Comparison of ENCODE assay signal across 2 fruit fly cellular contexts in genomic region chr2L:163229-163628, dm6.
TF ChIP-seq lines count a peak whose summit lies in the region.

No protein-coding gene starts in this region.

- no peak for TF ChIP-seq CTCF in whole organism, embryonic (GFP tag; optimal IDR thresholded peaks at IDR 0.05; lab: Kevin White, UChicago)

TF ChIP-seq in whole organism, embryonic, 481 proteins besides CTCF, POLR2A, EP300 and RAD21:
- TF ChIP-seq CG10431 (GFP tag; optimal IDR thresholded peaks at IDR 0.05; lab: Kevin White, UChicago) = no peak
- TF ChIP-seq mirr (GFP tag; optimal IDR thresholded peaks at IDR 0.05; lab: Kevin White, UChicago) = peak; percentile 66
- TF ChIP-seq ken (GFP tag; IDR thresholded peaks at IDR 0.05; lab: Robert Waterston, UW) = no peak
- TF ChIP-seq CG1233 (GFP tag; optimal IDR thresholded peaks at IDR 0.05; lab: Kevin White, UChicago) = no peak
- TF ChIP-seq ash1 (GFP tag; optimal IDR thresholded peaks at IDR 0.05; lab: Kevin White, UChicago) = peak; percentile 63
- TF ChIP-seq dpn (GFP tag; optimal IDR thresholded peaks at IDR 0.05; lab: Kevin White, UChicago) = no peak
- TF ChIP-seq ara (GFP tag; IDR thresholded peaks at IDR 0.05; lab: Robert Waterston, UW) = no peak
- TF ChIP-seq CG30431 (GFP tag; optimal IDR thresholded peaks at IDR 0.05; lab: Kevin White, UChicago) = no peak
- TF ChIP-seq Jarid2 (GFP tag; optimal IDR thresholded peaks at IDR 0.05; lab: Kevin White, UChicago) = no peak
- TF ChIP-seq Ets97D (GFP tag; optimal IDR thresholded peaks at IDR 0.05; lab: Kevin White, UChicago) = no peak
- TF ChIP-seq exex (tag; optimal IDR thresholded peaks at IDR 0.05; lab: Kevin White, UChicago) = peak; percentile 16
- TF ChIP-seq Med (GFP tag; lab: Kevin White, UChicago) = peak; percentile 74
- no peak for TF ChIP-seq Lpt (GFP tag; optimal IDR thresholded peaks at IDR 0.05; lab: Kevin White, UChicago)
- TF ChIP-seq CG4328 (GFP tag; optimal IDR thresholded peaks at IDR 0.05; lab: Kevin White, UChicago) = no peak
- no peak for TF ChIP-seq CG13894 (tag; optimal IDR thresholded peaks at IDR 0.05; lab: Kevin White, UChicago)
- no peak for TF ChIP-seq disco-r (GFP tag; optimal IDR thresholded peaks at IDR 0.05; lab: Kevin White, UChicago)
- no peak for TF ChIP-seq CG8290 (GFP tag; optimal IDR thresholded peaks at IDR 0.05; lab: Kevin White, UChicago)
- peak in 1 of 2 experiments; percentile 30 for TF ChIP-seq CG8290 (tag; optimal IDR thresholded peaks at IDR 0.05; lab: Kevin White, UChicago)
- TF ChIP-seq CG12769 (tag; optimal IDR thresholded peaks at IDR 0.05; lab: Kevin White, UChicago) = peak; percentile 3
- TF ChIP-seq sug (tag; optimal IDR thresholded peaks at IDR 0.05; lab: Kevin White, UChicago) = peak; percentile 29
- peak; percentile 64 for TF ChIP-seq kni (GFP tag; optimal IDR thresholded peaks at IDR 0.05; lab: Kevin White, UChicago)
- TF ChIP-seq Ssrp (tag; optimal IDR thresholded peaks at IDR 0.05; lab: Kevin White, UChicago) = no peak
- no peak for TF ChIP-seq CG1602 (GFP tag; optimal IDR thresholded peaks at IDR 0.05; lab: Kevin White, UChicago)

TF ChIP-seq in whole organism, prepupa, 60 proteins besides CTCF, POLR2A, EP300 and RAD21:
- TF ChIP-seq Sox102F (GFP tag; optimal IDR thresholded peaks at IDR 0.05; lab: Kevin White, UChicago) (no peak), fkh (GFP tag; optimal IDR thresholded peaks at IDR 0.05; lab: Kevin White, UChicago) (peak; percentile 24), Hr39 (GFP tag; optimal IDR thresholded peaks at IDR 0.05; lab: Kevin White, UChicago) (no peak)
TF ChIP-seq in whole organism, prepupa: peak in this region for 1.
